Worm (Caenorhabditis elegans) whole organism, L4 larva: Measurements from ENCODE around the gene F59B2.3.

Experiments
- F44E2.7 ChIP-seq: fragments of 200-800 bp; sonication (Bioruptor generic); IDR thresholded peaks from 2 replicates; pipeline ENCODE4 v2.1.2; 2022; ENCODE audit warnings: missing genetic modification characterization, missing compliant biosample characterization
- T26A8.4 ChIP-seq: fragments of 200-800 bp; sonication (Bioruptor generic); IDR thresholded peaks from 2 replicates; pipeline ENCODE4 v1.3.6; 2022; ENCODE audit warnings: missing genetic modification characterization, missing compliant biosample characterization
- daf-16 ChIP-seq, 3 experiments: sonication (generic microtip); optimal IDR thresholded peaks; 2 replicates each; lab custom pipeline; 2016 to 2017; ENCODE audit warnings: missing genetic modification characterization in 3 of 3, missing genetic modification reagents in 3 of 3, mild to moderate bottlenecking in 2 of 3, missing compliant biosample characterization in 2 of 3, missing biosample characterization in 1 of 3, moderate library complexity in 1 of 3
- dmd-9 ChIP-seq: fragments of 200-800 bp; sonication (Bioruptor generic); IDR thresholded peaks from 2 replicates; pipeline ENCODE4 v1.3.6; 2022; ENCODE audit warnings: missing genetic modification reagents, missing genetic modification characterization, missing compliant biosample characterization
- fkh-10 ChIP-seq: fragments of 150-350 bp; optimal IDR thresholded peaks from 2 replicates; lab custom pipeline; 2014; ENCODE audit warnings: missing biosample characterization, missing genetic modification reagents, missing genetic modification characterization
- hlh-30 ChIP-seq: sonication (generic microtip); optimal IDR thresholded peaks from 2 replicates; lab custom pipeline; 2017; ENCODE audit warnings: antibody characterized with exemption, mild to moderate bottlenecking, missing genetic modification characterization, missing compliant biosample characterization; ENCODE audit not compliant: insufficient read depth
- nhr-11 ChIP-seq: fragments of 150-350 bp; optimal IDR thresholded peaks from 2 replicates; lab custom pipeline; 2014; ENCODE audit warnings: missing biosample characterization, missing genetic modification characterization
- pqm-1 ChIP-seq: sonication (generic microtip); optimal IDR thresholded peaks from 2 replicates; lab custom pipeline; 2017; ENCODE audit warnings: missing biosample characterization, missing genetic modification characterization
- unc-62 ChIP-seq, 3 experiments: fragments of 150-350 bp in 1 of 3; sonication (generic microtip); optimal IDR thresholded peaks in 2 of 3; peaks in 1 of 3; 1 replicate in 1 of 3; 2 replicates in 2 of 3; lab custom pipeline; 2014 to 2017; ENCODE audit warnings: missing biosample characterization in 3 of 3, missing genetic modification characterization in 3 of 3, missing genetic modification reagents in 3 of 3, missing genotype in 1 of 3
- zag-1 ChIP-seq: fragments of 150-350 bp; optimal IDR thresholded peaks from 2 replicates; lab custom pipeline; 2014; ENCODE audit warnings: missing biosample characterization, missing genetic modification characterization

ce11 chrIII:8973163-8973562 lies 26.4 kb downstream of the F59B2.3 start:
- TF ChIP-seq T26A8.4 (GFP tag; lab: Robert Waterston, UW): no peak
- TF ChIP-seq dmd-9 (GFP tag; lab: Robert Waterston, UW): no peak
- no peak for TF ChIP-seq hlh-30
- no peak for TF ChIP-seq pqm-1 (tag; lab: Kevin White, UChicago)
- no peak for TF ChIP-seq F44E2.7 (GFP tag; lab: Robert Waterston, UW)
- TF ChIP-seq zag-1: no peak
- no peak for TF ChIP-seq fkh-10 (GFP tag; lab: Kevin White, UChicago)
- no peak for TF ChIP-seq unc-62 (GFP tag; optimal IDR thresholded peaks at IDR 0.05 in 1 of 2; lab: Kevin White, UChicago)
- no peak for TF ChIP-seq unc-62 (tag; optimal IDR thresholded peaks at IDR 0.05; lab: Kevin White, UChicago)
- no peak for TF ChIP-seq nhr-11 (tag; lab: Kevin White, UChicago)
- no peak for TF ChIP-seq daf-16 (GFP tag; optimal IDR thresholded peaks at IDR 0.05; lab: Kevin White, UChicago)
- no peak for TF ChIP-seq daf-16 (tag; optimal IDR thresholded peaks at IDR 0.05; lab: Kevin White, UChicago)
